Fruit fly (Drosophila melanogaster) whole organism, embryonic: ENCODE data around the gene CG31948.
A peak's percentile ranks its signal among the peaks of the same experiment; 100 is the strongest.

ENCODE experiments used
- Aef1 ChIP-seq: fragments of 200-800 bp; sonication (Bioruptor generic); IDR thresholded peaks from 3 replicates; pipeline ENCODE4 v1.3.6; 2022; ENCODE audit warnings: missing biosample characterization, missing genetic modification characterization
- Asciz ChIP-seq: fragments of 200-800 bp; sonication (Bioruptor generic); optimal IDR thresholded peaks from 2 replicates; lab custom pipeline; 2017; ENCODE audit warnings: missing biosample characterization, mild to moderate bottlenecking, missing genetic modification characterization, missing genetic modification reagents
- Atf3 ChIP-seq: fragments of 200-800 bp; sonication (Bioruptor generic); optimal IDR thresholded peaks from 3 replicates; lab custom pipeline; 2016; ENCODE audit warnings: missing biosample characterization, missing genetic modification characterization
- Bteb2 ChIP-seq: fragments of 200-800 bp; sonication (Bioruptor generic); optimal IDR thresholded peaks from 2 replicates; lab custom pipeline; 2016; ENCODE audit warnings: missing biosample characterization, missing genetic modification characterization
- CG10959 ChIP-seq: fragments of 200-800 bp; sonication (Bioruptor generic); IDR thresholded peaks from 2 replicates; pipeline ENCODE4 v1.3.6; 2022; ENCODE audit warnings: missing biosample characterization, missing genetic modification characterization
- CG12219 ChIP-seq: fragments of 200-800 bp; sonication (Bioruptor generic); optimal IDR thresholded peaks from 3 replicates; lab custom pipeline; 2018; ENCODE audit warnings: missing biosample characterization, mild to moderate bottlenecking, missing genetic modification characterization
- CG12659 ChIP-seq: fragments of 200-800 bp; sonication (Bioruptor generic); optimal IDR thresholded peaks from 3 replicates; lab custom pipeline; 2017; ENCODE audit warnings: mild to moderate bottlenecking, missing biosample characterization, missing genetic modification reagents, missing genetic modification characterization
- CG14965 ChIP-seq: fragments of 200-800 bp; sonication (Bioruptor generic); optimal IDR thresholded peaks from 2 replicates; lab custom pipeline; 2016; ENCODE audit warnings: missing biosample characterization, missing genetic modification characterization, borderline replicate concordance
- CG1603 ChIP-seq: fragments of 200-800 bp; sonication (Bioruptor generic); optimal IDR thresholded peaks from 2 replicates; lab custom pipeline; 2019; ENCODE audit warnings: missing biosample characterization, mild to moderate bottlenecking, missing genetic modification characterization, moderate library complexity
- CG1647 ChIP-seq: fragments of 200-800 bp; sonication (Bioruptor generic); optimal IDR thresholded peaks from 3 replicates; lab custom pipeline; 2016; ENCODE audit warnings: missing biosample characterization, missing genetic modification characterization
- CG16813 ChIP-seq: fragments of 200-800 bp; sonication (Bioruptor generic); IDR thresholded peaks from 3 replicates; pipeline ENCODE4 v1.3.6; 2022; ENCODE audit warnings: missing biosample characterization, missing genetic modification characterization; ENCODE audit not compliant: partially characterized antibody
- CG17568 ChIP-seq: fragments of 200-800 bp; sonication (Bioruptor generic); optimal IDR thresholded peaks from 2 replicates; lab custom pipeline; 2018; ENCODE audit warnings: missing biosample characterization, mild to moderate bottlenecking, missing genetic modification characterization, moderate library complexity
- CG17802 ChIP-seq: fragments of 200-800 bp; sonication (Bioruptor generic); optimal IDR thresholded peaks from 2 replicates; lab custom pipeline; 2018; ENCODE audit warnings: missing biosample characterization, mild to moderate bottlenecking, missing genetic modification characterization, moderate library complexity
- CG17829 ChIP-seq: fragments of 200-800 bp; optimal IDR thresholded peaks from 2 replicates; lab custom pipeline; 2019; ENCODE audit warnings: missing biosample characterization, mild to moderate bottlenecking, missing genetic modification characterization, moderate library complexity
- CG2116 ChIP-seq: fragments of 200-800 bp; sonication (Bioruptor generic); optimal IDR thresholded peaks from 3 replicates; lab custom pipeline; 2018; ENCODE audit warnings: missing biosample characterization, mild to moderate bottlenecking, missing genetic modification characterization
- CG2129 ChIP-seq: fragments of 200-800 bp; sonication (Bioruptor generic); IDR thresholded peaks from 2 replicates; pipeline ENCODE4 v1.3.6; 2022; ENCODE audit warnings: missing biosample characterization, missing genetic modification characterization; ENCODE audit not compliant: partially characterized antibody
- CG30020 ChIP-seq: fragments of 200-800 bp; optimal IDR thresholded peaks from 2 replicates; lab custom pipeline; 2019; ENCODE audit warnings: missing biosample characterization, mild to moderate bottlenecking, missing genetic modification characterization, moderate library complexity
- CG31224 ChIP-seq: fragments of 200-800 bp; sonication (Bioruptor generic); IDR thresholded peaks from 2 replicates; pipeline ENCODE4 v1.3.6; 2022; ENCODE audit warnings: missing biosample characterization, missing genetic modification characterization
- CG31388 ChIP-seq: fragments of 200-800 bp; sonication (Bioruptor generic); optimal IDR thresholded peaks from 2 replicates; lab custom pipeline; 2016; ENCODE audit warnings: missing biosample characterization, missing genetic modification characterization
- CG7963 ChIP-seq: fragments of 200-800 bp; sonication (Bioruptor generic); IDR thresholded peaks from 3 replicates; pipeline ENCODE4 v1.3.6; 2022; ENCODE audit warnings: missing biosample characterization, missing genetic modification characterization; ENCODE audit not compliant: partially characterized antibody
- CG9932 ChIP-seq: fragments of 200-800 bp; sonication (Bioruptor generic); IDR thresholded peaks from 2 replicates; pipeline ENCODE4 v1.3.6; 2022; ENCODE audit warnings: missing biosample characterization, missing genetic modification characterization
- E2f1 ChIP-seq: fragments of 200-800 bp; sonication (Bioruptor generic); IDR thresholded peaks from 2 replicates; pipeline ENCODE4 v1.3.6; 2022; ENCODE audit warnings: missing biosample characterization, missing genetic modification characterization
- ERR ChIP-seq: fragments of 200-800 bp; sonication (Bioruptor generic); optimal IDR thresholded peaks from 2 replicates; lab custom pipeline; 2016; ENCODE audit warnings: missing biosample characterization, missing genetic modification characterization
- Eip74EF ChIP-seq, 2 experiments: fragments of 200-800 bp in 1 of 2; fragments of >200 bp in 1 of 2; sonication (Bioruptor generic) in 1 of 2; optimal IDR thresholded peaks; 2 replicates each; lab custom pipeline; 2017 to 2019; ENCODE audit warnings: missing biosample characterization in 2 of 2, missing genetic modification characterization in 2 of 2, mild to moderate bottlenecking in 1 of 2, moderate library complexity in 1 of 2
- Fer2 ChIP-seq: fragments of 200-800 bp; sonication (Bioruptor generic); optimal IDR thresholded peaks from 2 replicates; lab custom pipeline; 2018; ENCODE audit warnings: missing biosample characterization, mild to moderate bottlenecking, missing genetic modification characterization, moderate library complexity
- Hey ChIP-seq: fragments of 200-800 bp; sonication (Bioruptor generic); optimal IDR thresholded peaks from 3 replicates; lab custom pipeline; 2018; ENCODE audit warnings: missing biosample characterization, mild to moderate bottlenecking, missing genetic modification characterization
- Mad ChIP-seq: fragments of 200-800 bp; sonication (Bioruptor generic); optimal IDR thresholded peaks from 2 replicates; lab custom pipeline; 2016; ENCODE audit warnings: missing biosample characterization, missing genetic modification characterization
- NfI ChIP-seq: fragments of 200-800 bp; sonication (Bioruptor generic); optimal IDR thresholded peaks from 3 replicates; lab custom pipeline; 2018; ENCODE audit warnings: missing biosample characterization, mild to moderate bottlenecking, missing genetic modification characterization, moderate library complexity
- Pdp1 ChIP-seq, 2 experiments: fragments of 200-800 bp; sonication (Bioruptor generic); optimal IDR thresholded peaks; 3 replicates each; lab custom pipeline; 2016; ENCODE audit warnings: missing biosample characterization in 2 of 2, missing genetic modification characterization in 2 of 2, mild to moderate bottlenecking in 1 of 2, moderate library complexity in 1 of 2
- Sry-β ChIP-seq: fragments of 200-800 bp; sonication (Bioruptor generic); optimal IDR thresholded peaks from 2 replicates; lab custom pipeline; 2018; ENCODE audit warnings: missing biosample characterization, mild to moderate bottlenecking, missing genetic modification characterization, moderate library complexity
- Ssrp ChIP-seq: fragments of 200-800 bp; sonication (Bioruptor generic); optimal IDR thresholded peaks from 2 replicates; lab custom pipeline; 2018; ENCODE audit warnings: missing biosample characterization, mild to moderate bottlenecking, missing genetic modification characterization, moderate library complexity
- crc ChIP-seq: fragments of 200-800 bp; sonication (Bioruptor generic); optimal IDR thresholded peaks from 2 replicates; lab custom pipeline; 2016; ENCODE audit warnings: missing biosample characterization, missing genetic modification characterization
- dimm ChIP-seq: fragments of 200-800 bp; sonication (Bioruptor generic); IDR thresholded peaks from 2 replicates; pipeline ENCODE4 v1.3.6; 2022; ENCODE audit warnings: missing biosample characterization, missing genetic modification characterization
- dysf ChIP-seq: fragments of 200-800 bp; sonication (Bioruptor generic); IDR thresholded peaks from 3 replicates; pipeline ENCODE4 v1.3.6; 2022; ENCODE audit warnings: missing biosample characterization, missing genetic modification characterization
- gce ChIP-seq: fragments of 200-800 bp; sonication (Bioruptor generic); IDR thresholded peaks from 3 replicates; pipeline ENCODE4 v1.3.6; 2022; ENCODE audit warnings: missing biosample characterization, missing genetic modification characterization
- hb ChIP-seq: fragments of 200-800 bp; sonication (Bioruptor generic); IDR thresholded peaks from 3 replicates; pipeline ENCODE4 v1.3.6; 2022; ENCODE audit warnings: missing biosample characterization, missing genetic modification characterization; ENCODE audit not compliant: partially characterized antibody
- jigr1 ChIP-seq: fragments of 200-800 bp; sonication (Bioruptor generic); IDR thresholded peaks from 3 replicates; pipeline ENCODE4 v1.3.6; 2022; ENCODE audit warnings: missing biosample characterization, missing genetic modification characterization
- lab ChIP-seq: fragments of 200-800 bp; sonication (Bioruptor generic); optimal IDR thresholded peaks from 3 replicates; lab custom pipeline; 2017; ENCODE audit warnings: missing biosample characterization, missing genetic modification characterization, mild to moderate bottlenecking, moderate library complexity, missing genetic modification reagents
- luna ChIP-seq: fragments of 200-800 bp; sonication (Bioruptor generic); optimal IDR thresholded peaks from 2 replicates; lab custom pipeline; 2016; ENCODE audit warnings: missing biosample characterization, missing genetic modification characterization
- nmo ChIP-seq: fragments of 200-800 bp; sonication (Bioruptor generic); optimal IDR thresholded peaks from 2 replicates; lab custom pipeline; 2018; ENCODE audit warnings: missing biosample characterization, mild to moderate bottlenecking, missing genetic modification characterization, moderate library complexity
- org-1 ChIP-seq: fragments of 200-800 bp; sonication (Bioruptor generic); optimal IDR thresholded peaks from 2 replicates; lab custom pipeline; 2017; ENCODE audit warnings: missing biosample characterization, missing genetic modification characterization
- rib ChIP-seq: fragments of 200-800 bp; sonication (Bioruptor generic); IDR thresholded peaks from 2 replicates; pipeline ENCODE4 v1.3.6; 2022; ENCODE audit warnings: missing biosample characterization, missing genetic modification characterization
- salm ChIP-seq: fragments of 200-800 bp; sonication (Bioruptor generic); optimal IDR thresholded peaks from 2 replicates; lab custom pipeline; 2018; ENCODE audit warnings: missing biosample characterization, mild to moderate bottlenecking, missing genetic modification characterization
- sens ChIP-seq: fragments of 200-800 bp; sonication (Bioruptor generic); peaks from one replicate; lab custom pipeline; 2016; ENCODE audit warnings: missing biosample characterization, missing genetic modification characterization
- sob ChIP-seq: fragments of 200-800 bp; sonication (Bioruptor generic); IDR thresholded peaks from 2 replicates; pipeline ENCODE4 v1.3.6; 2022; ENCODE audit warnings: missing biosample characterization, missing genetic modification characterization
- tgo ChIP-seq: fragments of 200-800 bp; sonication (Bioruptor generic); IDR thresholded peaks from 3 replicates; pipeline ENCODE4 v1.3.6; 2022; ENCODE audit warnings: missing biosample characterization, missing genetic modification characterization
- usp ChIP-seq: fragments of >200 bp; optimal IDR thresholded peaks from 2 replicates; lab custom pipeline; 2017; ENCODE audit warnings: missing biosample characterization, missing genetic modification characterization
- vfl ChIP-seq: fragments of 200-800 bp; sonication (Bioruptor generic); optimal IDR thresholded peaks from 2 replicates; lab custom pipeline; 2016; ENCODE audit warnings: missing biosample characterization, missing genetic modification characterization
- zen2 ChIP-seq: fragments of 200-800 bp; sonication (Bioruptor generic); IDR thresholded peaks from 3 replicates; pipeline ENCODE4 v1.3.6; 2022; ENCODE audit warnings: missing biosample characterization, missing genetic modification characterization; ENCODE audit not compliant: partially characterized antibody

CG31948 gene

dm6 chr2L:2426444-2427188 is 10.1 kb upstream of the CG31948 start (continued):
- TF ChIP-seq Asciz (GFP tag; lab: Kevin White, UChicago) = peak; percentile 59
- peak; percentile 89 for TF ChIP-seq sens (GFP tag; lab: Kevin White, UChicago)
- no peak for TF ChIP-seq rib
- TF ChIP-seq CG30020 = no peak
- TF ChIP-seq usp (GFP tag; lab: Kevin White, UChicago) = no peak
- TF ChIP-seq crc (GFP tag; lab: Kevin White, UChicago) = no peak
- no peak for TF ChIP-seq jigr1 (GFP tag; lab: Robert Waterston, UW)
- TF ChIP-seq Ssrp (tag; lab: Kevin White, UChicago) = peak; percentile 55
- no peak for TF ChIP-seq CG31224 (GFP tag; lab: Robert Waterston, UW)
- no peak for TF ChIP-seq CG7963 (GFP tag; lab: Robert Waterston, UW)
- TF ChIP-seq dysf = peak; percentile 65
- TF ChIP-seq CG12659 (GFP tag; lab: Kevin White, UChicago) = peak; percentile 24
- no peak for TF ChIP-seq CG16813 (GFP tag; lab: Robert Waterston, UW)
- TF ChIP-seq CG31388 = peak; percentile 26
- peak; percentile 80 for TF ChIP-seq CG1603
- peak; percentile 4 for TF ChIP-seq Bteb2 (GFP tag; lab: Kevin White, UChicago)
- peak; percentile 54; the same call in 2 of the 3 replicates for TF ChIP-seq Aef1 (GFP tag; lab: Robert Waterston, UW)
- no peak for TF ChIP-seq gce
- no peak for TF ChIP-seq CG9932 (GFP tag; lab: Robert Waterston, UW)
- no peak for TF ChIP-seq Sry-β (GFP tag; lab: Kevin White, UChicago)
- TF ChIP-seq E2f1 (GFP tag; lab: Robert Waterston, UW) = peak; percentile 52
- peak; percentile 28 for TF ChIP-seq CG1647 (GFP tag; lab: Kevin White, UChicago)
- peak; percentile 30; the same call in 1 of the 2 replicates for TF ChIP-seq dimm
- peak in 1 of 2 experiments; percentile 59 for TF ChIP-seq Eip74EF (GFP tag; optimal IDR thresholded peaks at IDR 0.05; lab: Kevin White, UChicago)
- TF ChIP-seq ERR (GFP tag; lab: Kevin White, UChicago) = no peak
- TF ChIP-seq CG10959 (GFP tag; lab: Robert Waterston, UW) = no peak
- peak; percentile 52 for TF ChIP-seq CG12219
- TF ChIP-seq salm = peak; percentile 31
- TF ChIP-seq nmo (GFP tag; lab: Kevin White, UChicago) = peak; percentile 58
- no peak for TF ChIP-seq Hey (tag; lab: Kevin White, UChicago)
- TF ChIP-seq CG14965 = no peak
- peak; percentile 51 to 81 for TF ChIP-seq Pdp1 (GFP tag; optimal IDR thresholded peaks at IDR 0.05; lab: Kevin White, UChicago)
- TF ChIP-seq NfI (GFP tag; lab: Kevin White, UChicago) = peak; percentile 43
- no peak for TF ChIP-seq CG17568 (GFP tag; lab: Kevin White, UChicago)
- TF ChIP-seq zen2 (GFP tag; lab: Robert Waterston, UW) = no peak
- peak; percentile 46; the same call in 1 of the 2 replicates for TF ChIP-seq sob (GFP tag; lab: Robert Waterston, UW)
- no peak for TF ChIP-seq CG17802 (tag; lab: Kevin White, UChicago)
- TF ChIP-seq Fer2 = no peak
- peak; percentile 38 for TF ChIP-seq Atf3
- TF ChIP-seq vfl = no peak
- TF ChIP-seq CG2116 = no peak
- TF ChIP-seq CG2129 (GFP tag; lab: Robert Waterston, UW) = no peak
- peak; percentile 33 for TF ChIP-seq org-1 (GFP tag; lab: Kevin White, UChicago)
- peak; percentile 62 for TF ChIP-seq lab (GFP tag; lab: Kevin White, UChicago)
- no peak for TF ChIP-seq luna (GFP tag; lab: Kevin White, UChicago)
- peak; percentile 34; the same call in 2 of the 3 replicates for TF ChIP-seq tgo
- no peak for TF ChIP-seq hb (GFP tag; lab: Robert Waterston, UW)
- no peak for TF ChIP-seq Mad (GFP tag; lab: Kevin White, UChicago)
- TF ChIP-seq CG17829 (tag; lab: Kevin White, UChicago) = peak; percentile 17
